Worm (Caenorhabditis elegans): Measurements from ENCODE around the gene T06E8.8.
A peak's percentile ranks its signal among the peaks of the same experiment; 100 is the strongest.

The T06E8.8 gene

ce11 chrV:10043234-10043796, at the start of gene T06E8.8 (continued):
- TF ChIP-seq F44E2.7 (GFP tag; IDR thresholded peaks at IDR 0.05) (no peak), F26F4.8 (GFP tag; conservative IDR thresholded peaks at IDR 0.05) (no peak), lin-39 (tag; optimal IDR thresholded peaks at IDR 0.05) (no peak), lin-29 (GFP tag; IDR thresholded peaks at IDR 0.05) (no peak)

ce11 chrV:9995791-9996190, 47.8 kb upstream of the T06E8.8 start, which contains the start of gene K08H10.6:
Gene K08H10.6, minus strand, starts transcription at chrV:9995891.
- TF ChIP-seq skn-1 (tag; optimal IDR thresholded peaks at IDR 0.05), result no peak
- TF ChIP-seq nhr-102 (tag; optimal IDR thresholded peaks at IDR 0.05), result no peak
- no peak for TF ChIP-seq zip-11 (GFP tag; IDR thresholded peaks at IDR 0.05)
- TF ChIP-seq mdt-29 (GFP tag; IDR thresholded peaks at IDR 0.05), result no peak
- TF ChIP-seq vab-7 (GFP tag; IDR thresholded peaks at IDR 0.05), result no peak
- no peak for TF ChIP-seq mes-2 (tag; optimal IDR thresholded peaks at IDR 0.05; ENCODE audit: poor library complexity, severe bottlenecking)
- no peak for TF ChIP-seq ceh-32 (tag; optimal IDR thresholded peaks at IDR 0.05; ENCODE audit: poor library complexity)
- no peak for TF ChIP-seq ceh-62 (tag; optimal IDR thresholded peaks at IDR 0.05)
- no peak for TF ChIP-seq F44E2.7 (GFP tag; IDR thresholded peaks at IDR 0.05)

ce11 chrV:10000760-10001159, 42.8 kb upstream of the T06E8.8 start, which contains the start of gene K08H10.10:
Gene K08H10.10, plus strand, starts transcription at chrV:10001060.
- TF ChIP-seq nhr-10 (tag; optimal IDR thresholded peaks at IDR 0.05) (no peak), Y48G9A.11 (GFP tag; IDR thresholded peaks at IDR 0.05) (no peak), jun-1 (tag; optimal IDR thresholded peaks at IDR 0.05) (no peak), duxl-1 (tag; optimal IDR thresholded peaks at IDR 0.05; ENCODE audit: poor library complexity) (no peak), zfp-2 (tag; optimal IDR thresholded peaks at IDR 0.05) (no peak), ZK546.5 (tag; optimal IDR thresholded peaks at IDR 0.05) (no peak), F49E8.2 (tag; optimal IDR thresholded peaks at IDR 0.05; ENCODE audit: borderline replicate concordance) (no peak), mxl-3 (GFP tag; optimal IDR thresholded peaks at IDR 0.05) (no peak), nhr-41 (GFP tag; IDR thresholded peaks at IDR 0.05) (no peak), nhr-76 (tag; optimal IDR thresholded peaks at IDR 0.05) (no peak), Y5F2A.4 (GFP tag; optimal IDR thresholded peaks at IDR 0.05) (no peak), T26A8.4 (GFP tag; IDR thresholded peaks at IDR 0.05) (no peak), set-16 (GFP tag; IDR thresholded peaks at IDR 0.05) (no peak), mdl-1 (tag; optimal IDR thresholded peaks at IDR 0.05) (no peak), F37D6.2 (tag; optimal IDR thresholded peaks at IDR 0.05) (no peak), lin-38 (GFP tag; IDR thresholded peaks at IDR 0.05) (no peak), mes-2 (tag; optimal IDR thresholded peaks at IDR 0.05; ENCODE audit: poor library complexity, severe bottlenecking) (no peak), mxl-2 (GFP tag; conservative IDR thresholded peaks at IDR 0.05) (no peak), ceh-44 (GFP tag; IDR thresholded peaks at IDR 0.05) (no peak)

ce11 chrV:10002720-10003119, 40.8 kb upstream of the T06E8.8 start:
- TF ChIP-seq aha-1 (tag), result peak; percentile 48
- TF ChIP-seq ces-1 (GFP tag; optimal IDR thresholded peaks at IDR 0.05), result no peak
- peak; percentile 89 for TF ChIP-seq nhr-28 (tag; optimal IDR thresholded peaks at IDR 0.05)
- TF ChIP-seq unc-62 (GFP tag; optimal IDR thresholded peaks at IDR 0.05 in 1 of 2), result peak in 1 of 2 experiments; percentile 98
- TF ChIP-seq unc-62 (tag; optimal IDR thresholded peaks at IDR 0.05), result no peak
- no peak for TF ChIP-seq T20F7.1 (GFP tag; optimal IDR thresholded peaks at IDR 0.05)
- no peak for TF ChIP-seq lir-3 (tag; optimal IDR thresholded peaks at IDR 0.05)
- peak; percentile 17 for TF ChIP-seq mxl-3 (GFP tag; optimal IDR thresholded peaks at IDR 0.05)
- TF ChIP-seq mdl-1 (tag; optimal IDR thresholded peaks at IDR 0.05), result peak in 1 of 2 experiments; percentile 41
- TF ChIP-seq unc-130 (GFP tag; optimal IDR thresholded peaks at IDR 0.05), result no peak
- peak; percentile 66 for TF ChIP-seq nhr-48 (tag; optimal IDR thresholded peaks at IDR 0.05)

Measured in whole organism, L4 larva.